Worm (Caenorhabditis elegans): ENCODE data around the gene C10A4.4.

- TF ChIP-seq snpc-4 (tag; optimal IDR thresholded peaks at IDR 0.05) = no peak
- TF ChIP-seq fkh-10 (GFP tag; optimal IDR thresholded peaks at IDR 0.05) = no peak
- TF ChIP-seq daf-12 (tag; optimal IDR thresholded peaks at IDR 0.05) = no peak
- TF ChIP-seq skn-1 (tag; optimal IDR thresholded peaks at IDR 0.05) = no peak
- TF ChIP-seq aly-2 (tag; optimal IDR thresholded peaks at IDR 0.05) = no peak
- no peak for TF ChIP-seq elt-2 (tag; optimal IDR thresholded peaks at IDR 0.05)
- TF ChIP-seq nhr-76 (tag; optimal IDR thresholded peaks at IDR 0.05) = no peak
- no peak for TF ChIP-seq lsy-12 (tag; optimal IDR thresholded peaks at IDR 0.05)
- no peak for TF ChIP-seq lin-39 (tag; optimal IDR thresholded peaks at IDR 0.05)
- TF ChIP-seq nhr-77 (tag; optimal IDR thresholded peaks at IDR 0.05) = no peak
- no peak for TF ChIP-seq elt-1 (tag; optimal IDR thresholded peaks at IDR 0.05)
- no peak for TF ChIP-seq zag-1 (tag; optimal IDR thresholded peaks at IDR 0.05)
These were observed 45.6 kb downstream of the C10A4.4 start for ce11 chrX:7446485-7446884.

Data from whole organism, L3 larva.